Worm (Caenorhabditis elegans): ENCODE data around the gene srbc-70.

DNA sequence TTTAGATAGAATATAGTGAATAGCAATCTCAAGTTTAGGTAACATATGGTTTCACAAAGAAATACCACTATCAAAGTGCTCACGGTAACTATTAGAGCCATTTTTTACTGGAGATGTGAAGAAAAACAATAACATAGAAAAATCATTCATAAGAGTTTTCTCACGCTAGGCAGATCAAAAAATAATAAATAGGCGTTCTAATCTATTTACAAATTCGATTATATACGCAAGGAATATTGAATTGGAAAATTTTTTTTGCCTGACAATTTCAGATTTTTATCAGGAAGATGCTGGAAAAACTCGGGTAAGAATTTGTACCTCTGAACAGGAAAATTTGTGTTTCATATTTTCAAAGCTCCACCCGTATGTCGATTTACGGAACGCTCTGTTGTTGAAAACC lies at the start of gene srbc-70:
- no peak for TF ChIP-seq C38D4.7 (GFP tag; optimal IDR thresholded peaks at IDR 0.05)
- no peak for TF ChIP-seq ceh-9 (tag; optimal IDR thresholded peaks at IDR 0.05)
- no peak for TF ChIP-seq pros-1 (tag; optimal IDR thresholded peaks at IDR 0.05)
- no peak for TF ChIP-seq ama-1 (optimal IDR thresholded peaks at IDR 0.05)
- TF ChIP-seq pha-4 (tag; optimal IDR thresholded peaks at IDR 0.05) = no peak
- no peak for TF ChIP-seq rnt-1 (tag; optimal IDR thresholded peaks at IDR 0.05)
- TF ChIP-seq K09A11.1 (tag; optimal IDR thresholded peaks at IDR 0.05; ENCODE audit: insufficient read depth) = no peak
- TF ChIP-seq ztf-16 (tag; optimal IDR thresholded peaks at IDR 0.05) = no peak
- no peak for TF ChIP-seq pat-9 (tag; optimal IDR thresholded peaks at IDR 0.05)
- TF ChIP-seq ceh-24 (tag; optimal IDR thresholded peaks at IDR 0.05) = no peak
- no peak for TF ChIP-seq pag-3 (tag; optimal IDR thresholded peaks at IDR 0.05; ENCODE audit: borderline replicate concordance)
